Worm (Caenorhabditis elegans): ENCODE data around the gene K11H3.3.

K11H3.3 gene

DNA sequence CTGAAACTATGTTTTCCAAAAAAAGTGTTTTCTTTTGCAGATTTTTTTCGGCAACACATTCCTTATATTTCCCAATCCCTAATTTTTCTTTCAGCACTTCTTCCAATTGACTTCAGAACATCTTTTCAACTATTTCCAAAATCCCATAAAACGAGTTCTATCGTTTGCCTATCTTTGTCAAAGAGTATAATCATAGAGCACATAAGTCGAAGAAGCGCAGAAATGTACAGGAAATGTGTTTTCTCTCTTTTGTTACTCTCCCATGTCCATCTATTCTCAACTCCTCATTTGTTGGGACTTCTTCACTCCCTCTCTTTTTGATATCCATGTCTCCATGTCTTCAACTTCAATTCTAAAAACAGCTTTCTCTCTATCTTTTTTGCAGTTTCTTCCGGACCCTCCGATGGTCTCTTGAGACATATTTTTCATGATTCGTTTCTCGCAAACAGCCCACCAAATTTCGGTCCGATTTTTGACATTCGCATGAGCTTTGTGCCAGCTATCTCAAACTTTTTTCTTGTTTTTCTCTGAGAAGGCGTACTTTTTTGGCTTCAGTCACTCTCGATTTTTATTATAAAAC lies 8.6 kb downstream of the K11H3.3 start, which contains the start of gene twk-48:
twk-48 (plus strand) TSS at position 530 of the 580 bp plus-strand sequence.
- TF ChIP-seq ces-1 (GFP tag; optimal IDR thresholded peaks at IDR 0.05) (peak; percentile 62), mls-2 (tag; optimal IDR thresholded peaks at IDR 0.05) (no peak), cnd-1 (tag; optimal IDR thresholded peaks at IDR 0.05) (no peak), nhr-12 (tag; optimal IDR thresholded peaks at IDR 0.05) (no peak), hlh-1 (tag; optimal IDR thresholded peaks at IDR 0.05) (no peak), ceh-39 (tag; optimal IDR thresholded peaks at IDR 0.05) (no peak)

DNA sequence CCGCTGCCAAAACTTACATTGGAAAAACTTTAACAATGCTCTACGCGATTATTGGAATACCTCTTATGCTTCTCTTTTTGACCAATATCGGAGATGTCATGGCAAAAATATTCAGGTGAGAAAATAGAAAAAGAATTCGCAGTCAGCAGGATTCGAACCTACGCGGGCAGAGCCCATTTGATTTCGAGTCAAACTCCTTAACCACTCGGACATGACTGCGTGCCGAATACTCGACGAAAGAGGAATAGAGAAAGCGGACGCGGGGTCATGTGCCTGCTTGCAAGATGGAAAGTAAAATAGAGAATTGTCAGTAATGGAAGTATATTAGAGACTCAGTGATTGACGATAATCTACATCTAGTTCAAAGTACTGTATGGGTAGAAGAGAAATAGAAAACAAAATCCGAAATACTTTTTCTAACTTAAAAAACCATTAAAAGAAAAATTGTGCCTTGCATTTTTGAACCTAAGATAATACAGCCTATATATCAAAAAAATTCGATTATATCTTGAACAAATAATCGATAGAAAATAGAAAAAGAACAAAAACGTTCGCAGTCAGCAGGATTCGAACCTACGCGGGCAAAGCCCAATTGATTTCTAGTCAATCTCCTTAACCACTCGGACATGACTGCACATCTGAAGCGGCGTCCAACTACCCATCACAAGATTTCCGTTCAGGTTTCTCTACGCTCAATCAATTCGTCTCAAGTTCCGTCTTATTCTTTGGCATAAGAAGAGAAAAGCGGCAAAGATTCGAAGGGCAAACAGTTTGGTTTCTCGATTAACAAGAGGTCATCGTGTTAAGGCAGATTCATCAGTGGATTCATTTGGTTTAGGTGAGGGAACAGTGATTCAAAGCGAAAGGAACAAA lies 10.1 kb downstream of the K11H3.3 start:
- peak; percentile 65 for TF ChIP-seq flh-1 (GFP tag; optimal IDR thresholded peaks at IDR 0.05)
- peak; percentile 26 for TF ChIP-seq hlh-1 (tag; optimal IDR thresholded peaks at IDR 0.05)
- no peak for TF ChIP-seq elt-3 (tag; optimal IDR thresholded peaks at IDR 0.05)
- no peak for TF ChIP-seq elt-1 (tag; optimal IDR thresholded peaks at IDR 0.05; ENCODE audit: borderline replicate concordance, insufficient read depth)
- no peak for TF ChIP-seq snpc-4 (tag; optimal IDR thresholded peaks at IDR 0.05)
- peak; percentile 84 for TF ChIP-seq ceh-83 (GFP tag; optimal IDR thresholded peaks at IDR 0.05)
- TF ChIP-seq unc-120 (tag; optimal IDR thresholded peaks at IDR 0.05; ENCODE audit: poor library complexity, severe bottlenecking), result peak; percentile 82
- peak; percentile 90 for TF ChIP-seq sptf-1 (tag; optimal IDR thresholded peaks at IDR 0.05)
- peak; percentile 28 for TF ChIP-seq nhr-28 (tag; optimal IDR thresholded peaks at IDR 0.05)
- TF ChIP-seq drap-1 (GFP tag; optimal IDR thresholded peaks at IDR 0.05), result peak; percentile 93
- no peak for TF ChIP-seq unc-39 (tag; optimal IDR thresholded peaks at IDR 0.05)
- TF ChIP-seq nhr-76 (tag; optimal IDR thresholded peaks at IDR 0.05), result no peak
- TF ChIP-seq ztf-11 (tag; optimal IDR thresholded peaks at IDR 0.05), result no peak
- no peak for TF ChIP-seq nhr-237 (tag; optimal IDR thresholded peaks at IDR 0.05)
- peak; percentile 32 for TF ChIP-seq unc-62 (GFP tag; optimal IDR thresholded peaks at IDR 0.05)
- peak; percentile 23 for TF ChIP-seq lin-13 (tag; optimal IDR thresholded peaks at IDR 0.05)
- TF ChIP-seq M03D4.4 (tag; optimal IDR thresholded peaks at IDR 0.05), result peak; percentile 83
- TF ChIP-seq nhr-12 (tag; optimal IDR thresholded peaks at IDR 0.05), result no peak
- TF ChIP-seq ham-2 (GFP tag; optimal IDR thresholded peaks at IDR 0.05), result peak; percentile 56
- TF ChIP-seq bed-3 (GFP tag; optimal IDR thresholded peaks at IDR 0.05), result peak; percentile 80
- TF ChIP-seq mls-2 (tag; optimal IDR thresholded peaks at IDR 0.05), result peak; percentile 94
- peak; percentile 71 for TF ChIP-seq sem-2 (GFP tag; optimal IDR thresholded peaks at IDR 0.05)
- TF ChIP-seq zip-8 (tag; optimal IDR thresholded peaks at IDR 0.05), result no peak
- TF ChIP-seq ceh-43 (GFP tag; optimal IDR thresholded peaks at IDR 0.05), result peak; percentile 85
- no peak for TF ChIP-seq mab-5 (tag; optimal IDR thresholded peaks at IDR 0.05)
- TF ChIP-seq tbx-8 (GFP tag; optimal IDR thresholded peaks at IDR 0.05), result peak; percentile 63
- TF ChIP-seq blmp-1 (tag; optimal IDR thresholded peaks at IDR 0.05), result no peak
- TF ChIP-seq lin-32 (GFP tag; optimal IDR thresholded peaks at IDR 0.05), result peak; percentile 89
- peak; percentile 45 for TF ChIP-seq ces-1 (GFP tag; optimal IDR thresholded peaks at IDR 0.05)
- TF ChIP-seq nhr-2 (tag; optimal IDR thresholded peaks at IDR 0.05), result no peak
- peak; percentile 53 for TF ChIP-seq mep-1 (tag; optimal IDR thresholded peaks at IDR 0.05)
- no peak for TF ChIP-seq ceh-39 (tag; optimal IDR thresholded peaks at IDR 0.05)
- TF ChIP-seq lsy-2 (tag; optimal IDR thresholded peaks at IDR 0.05), result no peak
- peak; percentile 89 for TF ChIP-seq cnd-1 (tag; optimal IDR thresholded peaks at IDR 0.05)
- peak; percentile 36 for TF ChIP-seq pha-4 (tag; optimal IDR thresholded peaks at IDR 0.05)

DNA sequence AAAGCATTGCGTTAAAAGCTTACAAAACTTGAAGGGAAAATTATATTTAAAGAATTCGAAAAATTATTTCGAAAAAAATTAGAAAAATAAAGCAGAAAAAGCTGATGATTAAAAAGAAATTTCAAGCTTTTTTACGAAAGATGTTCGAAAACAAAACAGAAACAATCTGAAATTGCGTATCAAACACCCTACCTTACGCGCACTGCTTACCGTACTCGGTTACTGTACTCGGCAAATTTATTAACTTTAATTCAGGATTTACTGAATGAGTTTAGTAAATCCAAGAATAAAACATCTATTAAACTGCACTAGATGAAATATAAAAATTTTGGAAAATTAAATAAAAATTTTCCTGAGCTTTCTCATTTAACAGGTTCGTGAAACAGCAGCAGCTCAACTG lies 10.8 kb downstream of the K11H3.3 start:
- TF ChIP-seq unc-39 (tag; optimal IDR thresholded peaks at IDR 0.05), result no peak
- peak; percentile 69 for TF ChIP-seq lsy-2 (tag; optimal IDR thresholded peaks at IDR 0.05)

Data from whole organism, mixed stage, embryonic.